Fruit fly (Drosophila melanogaster) whole organism: ENCODE measurements around the gene NSD.

Source experiments
- CG8478 ChIP-seq: fragments of >200 bp; optimal IDR thresholded peaks from 2 replicates; lab custom pipeline; 2018; ENCODE audit warnings: inconsistent platforms
- Dll ChIP-seq: fragments of >200 bp; optimal IDR thresholded peaks from 2 replicates; lab custom pipeline; 2017
- EcR ChIP-seq, 2 experiments: fragments of >200 bp; optimal IDR thresholded peaks; 2 replicates each; lab custom pipeline; 2017; ENCODE audit warnings: missing biosample characterization in 2 of 2, missing genetic modification characterization in 2 of 2, missing genetic modification reagents in 2 of 2
- pan ChIP-seq: fragments of >200 bp; optimal IDR thresholded peaks from 2 replicates; lab custom pipeline; 2017
- psq ChIP-seq: fragments of >200 bp; optimal IDR thresholded peaks from 2 replicates; lab custom pipeline; 2017
- usp ChIP-seq: fragments of >200 bp; optimal IDR thresholded peaks from 2 replicates; lab custom pipeline; 2017; ENCODE audit warnings: missing biosample characterization, missing genetic modification characterization, mixed read lengths

NSD gene

DNA sequence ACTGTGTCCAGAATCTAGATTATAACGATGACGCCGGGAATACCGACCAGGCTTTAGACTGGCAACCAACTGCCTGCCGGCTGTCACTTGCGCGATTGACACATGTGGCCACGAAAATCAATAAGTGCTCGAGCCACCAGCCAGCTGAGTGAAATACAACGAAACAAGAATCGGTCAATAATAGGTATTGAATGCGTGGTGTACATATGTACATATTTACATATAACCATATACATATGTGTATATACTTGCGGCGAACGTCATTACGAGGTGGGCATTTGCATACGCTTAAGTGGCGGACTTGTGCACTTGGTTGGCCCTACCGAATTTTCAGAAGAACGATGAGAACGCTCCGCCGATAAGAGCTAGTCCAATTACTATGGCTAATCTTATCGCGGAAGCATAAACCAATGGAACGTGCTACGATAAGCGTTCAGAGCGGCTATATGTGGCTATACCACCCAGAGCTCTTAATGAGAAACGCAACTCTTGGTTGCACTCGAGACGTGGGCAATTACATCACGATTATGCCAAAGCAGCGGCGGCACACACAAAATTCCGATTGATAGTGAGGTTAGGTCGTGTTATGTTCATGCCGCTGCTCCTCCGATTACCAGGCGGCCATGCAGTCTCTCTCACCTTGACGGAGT is 9.0 kb upstream of the NSD start:
- TF ChIP-seq pan (lab: Kevin White, UChicago) (peak; percentile 4), Dll (lab: Kevin White, UChicago) (no peak)

DNA sequence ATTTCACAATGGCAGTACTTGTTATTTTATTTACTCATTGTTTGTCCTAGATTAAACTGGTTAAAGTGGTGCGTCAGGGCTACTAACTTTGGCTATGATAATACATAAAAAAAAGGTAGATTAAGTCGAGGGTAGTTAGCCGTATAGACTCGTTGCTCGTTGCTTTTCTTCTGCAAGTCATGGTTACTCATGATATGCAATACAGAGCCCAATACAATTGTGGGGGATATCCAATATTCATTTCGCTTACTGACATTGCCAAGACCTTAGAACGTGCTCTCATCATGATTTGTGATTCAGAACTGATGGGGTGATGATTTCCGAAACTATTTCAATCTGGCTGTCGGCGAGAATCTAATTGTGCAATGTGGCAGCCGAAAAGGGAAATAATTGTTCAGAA is 7.7 kb upstream of the NSD start:
- TF ChIP-seq CG8478 (lab: Kevin White, UChicago), result no peak

DNA sequence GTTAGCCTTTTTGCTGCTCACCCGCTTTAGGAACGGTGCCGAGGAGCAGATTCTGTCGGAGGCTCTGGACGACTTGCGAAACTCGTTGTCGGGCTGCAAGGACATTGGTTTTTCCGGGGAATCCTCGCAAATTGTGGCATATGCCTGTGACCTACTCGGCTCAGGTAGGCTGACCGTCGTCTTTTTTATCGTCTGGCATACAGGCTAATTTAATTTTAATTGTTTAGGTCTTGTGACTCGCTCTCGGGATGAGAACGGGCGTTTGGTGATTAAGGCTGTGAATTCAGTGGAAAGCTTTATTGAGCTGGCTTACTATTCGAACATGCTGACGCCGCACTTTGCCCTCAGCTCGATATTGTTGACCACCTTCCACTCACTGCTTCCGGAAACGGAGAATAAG is 6.2 kb downstream of the NSD start:
- TF ChIP-seq EcR (GFP tag; optimal IDR thresholded peaks at IDR 0.05; lab: Kevin White, UChicago) (no peak), usp (no peak)

DNA sequence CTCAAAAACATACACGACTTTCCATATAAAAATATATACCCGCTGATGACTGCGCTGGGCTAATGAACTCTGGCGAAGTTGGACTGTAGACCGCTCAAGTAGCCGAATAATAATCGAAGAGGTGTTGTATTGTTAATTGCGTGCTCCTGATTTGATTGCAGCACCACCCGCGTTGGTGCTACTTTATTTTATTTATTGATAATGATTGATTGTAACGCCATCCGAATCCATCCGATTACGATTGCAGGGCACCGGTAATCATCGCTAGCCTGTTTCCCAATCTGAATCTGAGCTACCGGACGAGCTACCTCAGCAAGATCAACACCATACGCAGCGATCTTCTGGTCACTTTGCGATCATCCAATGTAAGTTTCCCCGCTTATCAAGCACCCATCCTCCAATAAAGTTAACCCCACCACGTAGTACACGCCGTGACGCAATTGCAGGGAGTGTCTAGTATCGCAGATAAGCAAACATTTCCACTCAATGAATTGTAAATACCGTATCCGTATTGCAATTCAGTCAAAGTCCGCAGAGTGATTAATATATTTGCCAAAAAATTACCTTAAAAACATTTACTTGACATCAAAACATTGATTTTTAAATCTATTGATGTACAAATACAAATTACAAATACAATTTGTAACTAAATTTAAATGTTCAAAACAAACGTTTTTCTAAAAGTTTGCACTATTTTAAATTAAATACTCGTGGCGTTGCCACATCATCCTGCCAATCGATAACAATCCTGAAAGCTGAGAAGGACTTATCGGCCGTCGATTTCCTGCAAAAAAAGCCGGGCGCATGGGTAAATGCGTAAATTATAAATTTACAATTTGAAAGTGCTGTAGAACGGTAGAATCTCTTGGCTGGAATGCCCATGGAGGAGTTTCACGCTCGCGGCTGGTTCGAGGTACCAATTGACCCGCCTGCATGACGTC is 8.4 kb downstream of the NSD start:
- TF ChIP-seq psq (lab: Kevin White, UChicago), result no peak
- no peak for TF ChIP-seq pan (lab: Kevin White, UChicago)
- TF ChIP-seq usp, result no peak
- no peak for TF ChIP-seq Dll (lab: Kevin White, UChicago)
- TF ChIP-seq EcR (GFP tag; optimal IDR thresholded peaks at IDR 0.05; lab: Kevin White, UChicago), result no peak
- no peak for TF ChIP-seq CG8478 (lab: Kevin White, UChicago)

DNA sequence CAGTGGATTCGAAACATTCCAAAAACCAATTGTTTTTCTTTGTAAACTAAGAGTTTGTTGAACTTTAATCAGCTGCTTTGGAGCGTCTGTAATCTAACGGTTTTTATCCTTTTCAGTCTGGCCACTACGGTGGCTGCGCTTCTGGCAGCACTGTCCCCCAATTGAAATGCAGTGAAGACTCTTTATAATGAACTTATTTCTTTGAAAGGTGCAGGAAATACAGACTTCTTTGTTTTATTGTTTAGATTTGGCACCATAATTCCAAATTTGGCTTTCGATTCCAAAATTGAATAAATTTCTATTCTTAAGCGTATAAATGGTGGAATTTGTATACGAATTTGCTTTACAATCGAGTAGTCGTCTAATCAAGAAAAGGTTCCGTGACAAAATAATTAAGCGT is 9.5 kb downstream of the NSD start, which contains the start of gene nenya:
nenya (minus strand) TSS at position 35 of the 400 bp plus-strand sequence.
- TF ChIP-seq EcR (GFP tag; optimal IDR thresholded peaks at IDR 0.05; lab: Kevin White, UChicago), result no peak

DNA sequence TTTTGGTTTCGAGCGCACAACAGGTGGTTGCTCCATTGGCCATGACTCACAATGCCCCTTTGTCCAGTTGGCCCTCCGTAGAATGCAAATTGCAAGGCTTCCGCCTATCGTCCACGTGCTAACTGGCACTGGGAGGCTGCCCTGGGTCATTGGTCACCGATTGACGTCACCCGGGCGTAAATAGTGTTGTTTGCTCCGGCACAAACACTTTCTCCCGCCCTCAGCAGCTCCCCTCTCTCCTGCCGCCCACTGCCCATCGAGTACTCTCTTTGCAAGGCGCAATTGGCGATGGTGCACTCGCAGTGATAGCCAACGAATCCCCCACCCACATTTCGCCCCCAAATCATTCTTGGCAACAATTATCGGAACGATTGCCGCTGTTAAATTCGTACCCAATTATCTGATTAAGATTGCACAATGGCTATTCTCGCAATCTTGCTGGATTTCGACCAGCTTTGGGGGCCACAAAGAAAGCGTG is 10.9 kb downstream of the NSD start:
- no peak for TF ChIP-seq psq (lab: Kevin White, UChicago)
- TF ChIP-seq pan (lab: Kevin White, UChicago), result no peak
- TF ChIP-seq Dll (lab: Kevin White, UChicago), result no peak
- no peak for TF ChIP-seq usp
- TF ChIP-seq EcR (GFP tag; optimal IDR thresholded peaks at IDR 0.05; lab: Kevin White, UChicago), result no peak
- TF ChIP-seq CG8478 (lab: Kevin White, UChicago), result no peak

DNA sequence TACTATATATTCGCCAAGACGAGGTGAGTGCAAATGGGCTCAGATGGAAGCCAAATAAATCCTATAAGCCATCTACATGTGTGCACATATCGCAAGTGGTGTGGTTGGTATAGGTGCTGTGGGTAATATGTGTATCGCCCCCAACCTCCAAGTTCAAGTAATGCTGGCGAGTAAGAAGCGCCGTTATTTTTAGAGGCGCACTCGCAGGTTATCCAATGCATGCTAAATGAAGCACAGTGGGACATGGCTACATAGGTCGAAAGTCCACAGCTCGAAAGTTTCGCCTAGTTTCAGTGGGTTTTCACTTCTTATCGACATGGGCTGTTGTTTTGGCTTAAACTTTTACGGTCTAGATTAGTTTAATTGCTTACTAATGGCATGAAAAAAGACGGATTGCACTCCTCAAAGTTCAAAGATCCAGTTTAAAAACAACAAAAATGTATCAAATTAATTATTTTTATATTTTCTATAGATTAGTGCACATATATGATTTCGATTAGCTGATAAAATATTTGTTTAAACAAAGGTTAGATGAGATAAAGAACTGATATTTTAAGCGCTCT is 11.6 kb downstream of the NSD start:
- TF ChIP-seq CG8478 (lab: Kevin White, UChicago) (no peak), pan (lab: Kevin White, UChicago) (no peak), EcR (GFP tag; optimal IDR thresholded peaks at IDR 0.05; lab: Kevin White, UChicago) (no peak), usp (no peak)

DNA sequence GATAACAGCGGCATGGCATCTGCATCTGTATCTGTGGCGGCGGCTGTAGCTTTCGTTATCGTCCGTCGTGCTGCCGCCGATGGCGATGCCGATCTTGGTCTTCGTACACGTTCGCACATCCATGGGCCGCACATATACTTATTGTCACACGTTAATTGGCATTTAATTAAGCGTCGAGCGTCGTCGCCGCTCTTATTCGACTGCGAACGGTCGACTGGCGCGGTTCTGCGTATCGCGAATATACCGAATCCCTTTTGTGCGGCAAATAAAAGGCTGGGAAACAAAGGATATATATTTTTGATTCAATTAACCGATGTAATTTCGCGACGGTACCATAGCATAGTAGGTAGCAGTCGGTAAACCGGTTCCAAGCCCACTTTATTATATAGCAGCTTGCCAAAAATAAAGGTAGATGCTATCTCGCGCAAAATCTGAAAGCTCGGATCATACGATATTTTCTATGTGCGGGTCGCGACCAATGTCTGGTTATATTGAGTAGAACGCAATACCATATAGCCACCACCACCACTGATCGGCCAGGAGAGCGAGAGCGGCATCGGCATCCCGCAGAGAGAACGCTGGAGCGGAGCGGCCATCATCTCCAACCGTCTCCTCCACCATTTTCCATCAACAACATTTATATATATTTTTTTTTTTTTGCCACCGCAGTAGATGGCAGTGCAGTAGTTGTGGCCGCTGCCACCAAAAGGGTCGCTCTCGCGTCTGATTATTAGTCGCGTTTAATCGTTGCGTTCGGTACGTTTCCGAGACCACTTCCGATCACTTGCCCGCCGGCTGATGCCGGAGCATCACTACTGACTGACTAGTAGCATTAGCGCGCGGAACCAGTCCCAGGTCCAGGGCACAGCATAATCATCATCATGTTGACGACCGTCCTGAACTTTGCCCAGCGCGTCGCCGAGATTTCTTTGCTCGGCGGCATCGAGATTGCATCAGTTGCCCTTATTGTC is 12.4 kb downstream of the NSD start, which contains the start of gene mino:
mino (plus strand) TSS at position 192 of the 971 bp plus-strand sequence.
- TF ChIP-seq pan (lab: Kevin White, UChicago) (no peak), Dll (lab: Kevin White, UChicago) (peak; percentile 28)

DNA sequence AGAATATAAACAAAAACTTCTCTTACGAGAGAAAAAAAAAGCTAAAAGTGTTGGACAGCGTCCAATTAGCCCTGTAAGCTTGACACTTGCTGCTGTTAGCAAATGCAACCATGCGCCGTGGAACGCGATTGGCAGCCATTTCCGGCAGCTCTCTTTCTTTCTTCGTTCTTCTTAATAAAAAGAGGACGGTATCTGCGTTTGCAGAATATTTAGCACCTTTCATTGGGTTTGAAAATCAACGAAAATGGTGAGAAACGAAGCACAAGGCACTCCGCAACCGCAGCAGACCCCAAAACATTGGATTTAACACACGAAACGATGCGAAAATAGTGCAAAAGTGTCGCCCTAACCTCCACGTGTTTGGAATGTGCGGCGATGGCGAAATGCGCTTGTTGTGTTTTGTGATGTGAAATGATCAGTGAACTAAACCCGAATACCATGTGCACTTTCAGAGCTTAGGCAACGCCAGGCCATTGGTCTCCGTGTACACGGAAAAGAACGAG is 14.9 kb downstream of the NSD start, which contains the start of gene RpL4:
RpL4 (plus strand) TSS at position 149 of the 503 bp plus-strand sequence.
- no peak for TF ChIP-seq Dll (lab: Kevin White, UChicago)

DNA sequence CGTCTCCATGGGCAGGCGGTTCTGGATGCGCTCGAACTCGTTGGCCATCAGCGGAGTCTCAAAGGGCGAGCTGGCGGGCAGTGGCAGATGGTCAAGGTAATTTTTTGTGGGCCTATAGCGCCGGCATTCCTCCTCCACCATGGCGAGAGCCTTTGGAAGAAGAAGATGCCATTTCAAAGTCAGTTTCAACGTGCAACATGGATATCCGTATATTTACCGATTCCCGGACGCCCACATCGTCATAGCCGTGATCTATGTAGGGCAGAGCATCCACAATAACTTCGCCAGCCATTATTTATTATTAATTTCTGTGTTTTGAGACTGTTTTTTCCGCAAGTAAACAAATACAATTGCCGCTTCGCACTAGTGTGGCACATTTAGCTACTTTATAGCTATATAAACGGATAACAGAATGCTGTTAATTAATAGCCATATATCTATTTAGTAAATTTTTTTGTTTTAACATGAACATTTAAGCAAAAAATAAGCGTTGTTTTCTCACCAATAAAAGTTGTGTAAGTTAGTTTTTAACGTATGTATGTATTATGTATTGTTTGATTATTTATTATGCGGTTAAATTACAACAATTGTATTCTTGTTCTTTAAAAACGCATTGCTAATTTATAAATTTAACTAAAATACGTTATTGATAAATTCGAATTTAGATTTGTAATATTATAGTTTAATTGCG is 15.5 kb downstream of the NSD start, which contains the start of gene BCAS2:
BCAS2 (minus strand) TSS at position 375 of the 691 bp plus-strand sequence.
- no peak for TF ChIP-seq psq (lab: Kevin White, UChicago)
- TF ChIP-seq CG8478 (lab: Kevin White, UChicago), result no peak
- no peak for TF ChIP-seq usp
- no peak for TF ChIP-seq pan (lab: Kevin White, UChicago)
- TF ChIP-seq EcR (GFP tag; optimal IDR thresholded peaks at IDR 0.05; lab: Kevin White, UChicago), result no peak

DNA sequence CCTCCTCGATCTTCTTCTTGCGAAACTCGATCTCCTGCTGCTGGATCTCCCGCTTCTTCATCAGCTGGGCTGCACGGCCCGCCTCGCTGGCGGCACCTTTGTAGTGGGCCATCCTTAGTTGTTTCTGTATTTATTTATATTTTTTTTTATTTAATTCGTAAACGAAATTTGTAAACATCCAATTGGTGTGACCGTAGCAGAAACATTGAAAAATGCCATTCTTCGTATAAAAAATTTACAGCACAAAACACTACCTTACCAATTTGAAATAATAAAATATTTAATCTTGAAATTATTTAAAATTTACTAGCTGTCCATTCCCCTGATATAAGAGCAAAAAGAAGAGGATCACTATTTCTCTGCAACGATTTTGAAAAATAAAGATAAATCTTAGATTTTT is 16.8 kb downstream of the NSD start, which contains the start of gene CG12259:
CG12259 (minus strand) TSS at position 207 of the 400 bp plus-strand sequence.
- TF ChIP-seq Dll (lab: Kevin White, UChicago) (no peak), CG8478 (lab: Kevin White, UChicago) (no peak), pan (lab: Kevin White, UChicago) (no peak), psq (lab: Kevin White, UChicago) (no peak), usp (no peak), EcR (GFP tag; optimal IDR thresholded peaks at IDR 0.05; lab: Kevin White, UChicago) (no peak)
